Worm (Caenorhabditis elegans) whole organism, late embryonic: ENCODE data around the gene Y45G5AM.3.

Experiments
- C38D4.7 ChIP-seq: fragments of 200-800 bp; sonication (Bioruptor generic); optimal IDR thresholded peaks from 2 replicates; lab custom pipeline; 2018; ENCODE audit warnings: mild to moderate bottlenecking, missing genetic modification characterization, moderate library complexity, missing compliant biosample characterization
- F13H6.1 ChIP-seq: sonication (generic microtip); optimal IDR thresholded peaks from 2 replicates; lab custom pipeline; 2016; ENCODE audit warnings: missing genetic modification characterization, missing compliant biosample characterization
- ahr-1 ChIP-seq: sonication (generic microtip); optimal IDR thresholded peaks from 2 replicates; lab custom pipeline; 2016; ENCODE audit warnings: missing genetic modification characterization, missing compliant biosample characterization
- ceh-18 ChIP-seq: sonication (generic microtip); optimal IDR thresholded peaks from 2 replicates; lab custom pipeline; 2016; ENCODE audit warnings: missing genetic modification characterization, missing compliant biosample characterization
- ceh-19 ChIP-seq: fragments of 200-800 bp; sonication (Bioruptor generic); optimal IDR thresholded peaks from 2 replicates; lab custom pipeline; 2018; ENCODE audit warnings: mild to moderate bottlenecking, missing genetic modification characterization, missing compliant biosample characterization
- ceh-24 ChIP-seq: sonication (generic microtip); optimal IDR thresholded peaks from 2 replicates; lab custom pipeline; 2016; ENCODE audit warnings: mild to moderate bottlenecking, missing genetic modification characterization, missing compliant biosample characterization
- ceh-31 ChIP-seq: sonication (generic microtip); optimal IDR thresholded peaks from 2 replicates; lab custom pipeline; 2016; ENCODE audit warnings: missing genetic modification characterization, missing compliant biosample characterization
- ceh-48 ChIP-seq: sonication (generic microtip); optimal IDR thresholded peaks from 2 replicates; lab custom pipeline; 2016; ENCODE audit warnings: missing genetic modification characterization, inconsistent platforms, missing compliant biosample characterization
- ceh-9 ChIP-seq: sonication (generic microtip); optimal IDR thresholded peaks from 2 replicates; lab custom pipeline; 2016; ENCODE audit warnings: mild to moderate bottlenecking, missing genetic modification characterization, inconsistent platforms, missing compliant biosample characterization
- dve-1 ChIP-seq: sonication (generic microtip); optimal IDR thresholded peaks from 2 replicates; lab custom pipeline; 2017; ENCODE audit warnings: antibody characterized with exemption, mild to moderate bottlenecking, missing genetic modification characterization, missing compliant biosample characterization
- elt-2 ChIP-seq: sonication (generic microtip); optimal IDR thresholded peaks from 2 replicates; lab custom pipeline; 2016; ENCODE audit warnings: missing genetic modification reagents, missing genetic modification characterization, missing compliant biosample characterization
- elt-4 ChIP-seq: sonication (generic microtip); optimal IDR thresholded peaks from 2 replicates; lab custom pipeline; 2016; ENCODE audit warnings: missing genetic modification characterization, missing compliant biosample characterization
- eyg-1 ChIP-seq: sonication (generic microtip); optimal IDR thresholded peaks from 2 replicates; lab custom pipeline; 2016; ENCODE audit warnings: missing genotype, missing genetic modification characterization, missing compliant biosample characterization
- fax-1 ChIP-seq: sonication (generic microtip); optimal IDR thresholded peaks from 2 replicates; lab custom pipeline; 2016; ENCODE audit warnings: missing genotype, missing genetic modification characterization, missing compliant biosample characterization
- fkh-10 ChIP-seq: fragments of 150-350 bp; optimal IDR thresholded peaks from 2 replicates; lab custom pipeline; 2014; ENCODE audit warnings: missing biosample characterization, missing genetic modification reagents, missing genetic modification characterization
- gmeb-2 ChIP-seq: sonication (generic microtip); optimal IDR thresholded peaks from 2 replicates; lab custom pipeline; 2016; ENCODE audit warnings: missing genetic modification characterization, inconsistent platforms, missing compliant biosample characterization
- hlh-15 ChIP-seq: sonication (generic microtip); optimal IDR thresholded peaks from 2 replicates; lab custom pipeline; 2016; ENCODE audit warnings: missing genetic modification characterization, missing compliant biosample characterization
- hlh-30 ChIP-seq: sonication (generic microtip); optimal IDR thresholded peaks from 2 replicates; lab custom pipeline; 2017; ENCODE audit warnings: antibody characterized with exemption, missing genetic modification characterization, missing compliant biosample characterization; ENCODE audit not compliant: insufficient read depth
- hlh-6 ChIP-seq: sonication (generic microtip); optimal IDR thresholded peaks from 2 replicates; lab custom pipeline; 2016; ENCODE audit warnings: missing genotype, missing genetic modification characterization, missing compliant biosample characterization
- madf-2 ChIP-seq: sonication (generic microtip); optimal IDR thresholded peaks from 2 replicates; lab custom pipeline; 2017; ENCODE audit warnings: missing genetic modification characterization, missing compliant biosample characterization
- mec-3 ChIP-seq: sonication (generic microtip); optimal IDR thresholded peaks from 2 replicates; lab custom pipeline; 2016; ENCODE audit warnings: borderline replicate concordance, missing genetic modification characterization, missing compliant biosample characterization
- nfya-1 ChIP-seq: sonication (generic microtip); optimal IDR thresholded peaks from 2 replicates; lab custom pipeline; 2017; ENCODE audit warnings: missing genetic modification characterization, mild to moderate bottlenecking, missing compliant biosample characterization, antibody characterized with exemption, moderate library complexity
- nhr-11 ChIP-seq: fragments of 150-350 bp; optimal IDR thresholded peaks from 2 replicates; lab custom pipeline; 2014; ENCODE audit warnings: missing biosample characterization, missing genetic modification characterization
- pag-3 ChIP-seq: sonication (generic microtip); optimal IDR thresholded peaks from 2 replicates; lab custom pipeline; 2016; ENCODE audit warnings: missing compliant biosample characterization, missing genetic modification characterization, borderline replicate concordance
- pax-1 ChIP-seq: fragments of 150-350 bp; optimal IDR thresholded peaks from 2 replicates; lab custom pipeline; 2014; ENCODE audit warnings: missing biosample characterization, missing genetic modification characterization
- pha-4 ChIP-seq: fragments of 150-350 bp; optimal IDR thresholded peaks from 2 replicates; lab custom pipeline; 2018; ENCODE audit warnings: missing biosample characterization, missing genetic modification reagents, missing genetic modification characterization
- pqm-1 ChIP-seq: sonication (generic microtip); optimal IDR thresholded peaks from 2 replicates; lab custom pipeline; 2016; ENCODE audit warnings: missing genetic modification characterization, missing compliant biosample characterization
- pros-1 ChIP-seq: fragments of 150-350 bp; optimal IDR thresholded peaks from 2 replicates; lab custom pipeline; 2014; ENCODE audit warnings: missing biosample characterization, missing genetic modification reagents, missing genetic modification characterization
- rnt-1 ChIP-seq: sonication (generic microtip); optimal IDR thresholded peaks from 2 replicates; lab custom pipeline; 2016; ENCODE audit warnings: missing genetic modification characterization, missing compliant biosample characterization
- sox-2 ChIP-seq: fragments of 200-800 bp; sonication (Bioruptor generic); IDR thresholded peaks from 2 replicates; pipeline ENCODE4 v1.3.6; 2022; ENCODE audit warnings: missing genetic modification reagents, missing genetic modification characterization, missing compliant biosample characterization
- sox-4 ChIP-seq: sonication (generic microtip); optimal IDR thresholded peaks from 2 replicates; lab custom pipeline; 2017; ENCODE audit warnings: mild to moderate bottlenecking, missing genetic modification characterization, inconsistent platforms, missing compliant biosample characterization
- syd-9 ChIP-seq: sonication (generic microtip); optimal IDR thresholded peaks from 2 replicates; lab custom pipeline; 2016; ENCODE audit warnings: mild to moderate bottlenecking, missing genetic modification characterization, moderate library complexity, missing compliant biosample characterization
- tbx-2 ChIP-seq: sonication (generic microtip); optimal IDR thresholded peaks from 2 replicates; lab custom pipeline; 2016; ENCODE audit warnings: missing genetic modification characterization, missing compliant biosample characterization
- tbx-7 ChIP-seq: sonication (generic microtip); optimal IDR thresholded peaks from 2 replicates; lab custom pipeline; 2016; ENCODE audit warnings: missing genotype, missing genetic modification characterization, missing compliant biosample characterization
- unc-42 ChIP-seq: sonication (generic microtip); optimal IDR thresholded peaks from 2 replicates; lab custom pipeline; 2016; ENCODE audit warnings: missing genotype, missing genetic modification characterization, missing compliant biosample characterization
- unc-55 ChIP-seq: sonication (generic microtip); optimal IDR thresholded peaks from 2 replicates; lab custom pipeline; 2017; ENCODE audit warnings: missing biosample characterization, missing genetic modification reagents, missing genetic modification characterization

Y45G5AM.3 gene

DNA sequence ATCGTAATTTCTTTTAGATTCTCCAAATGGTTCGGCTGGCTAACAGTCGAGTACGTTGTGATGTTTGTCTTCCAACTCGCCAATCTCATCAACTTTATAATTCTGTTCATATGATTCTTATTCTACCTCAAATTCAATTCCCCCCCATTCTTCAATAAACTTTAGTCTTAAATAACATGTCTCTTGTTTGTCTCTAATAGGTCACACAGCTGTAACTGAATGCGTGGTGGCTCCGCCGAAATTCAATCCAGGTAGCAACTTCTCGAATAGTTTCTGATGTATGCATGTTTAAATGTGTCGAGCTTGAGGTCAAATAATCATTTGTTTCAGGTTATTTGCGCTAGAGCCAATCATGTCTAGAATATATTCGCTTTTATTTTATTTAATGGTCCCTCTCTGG lies 25.7 kb upstream of the Y45G5AM.3 start, which contains the start of gene lgc-29:
TSS of gene lgc-29 (plus strand) at position 301 of the 400 bp plus-strand sequence.
- no peak for TF ChIP-seq ceh-24
- no peak for TF ChIP-seq hlh-6
- no peak for TF ChIP-seq hlh-15 (tag; lab: Kevin White, UChicago)
- no peak for TF ChIP-seq fax-1 (tag; lab: Kevin White, UChicago)
- TF ChIP-seq nhr-11: no peak
- TF ChIP-seq madf-2: no peak

DNA sequence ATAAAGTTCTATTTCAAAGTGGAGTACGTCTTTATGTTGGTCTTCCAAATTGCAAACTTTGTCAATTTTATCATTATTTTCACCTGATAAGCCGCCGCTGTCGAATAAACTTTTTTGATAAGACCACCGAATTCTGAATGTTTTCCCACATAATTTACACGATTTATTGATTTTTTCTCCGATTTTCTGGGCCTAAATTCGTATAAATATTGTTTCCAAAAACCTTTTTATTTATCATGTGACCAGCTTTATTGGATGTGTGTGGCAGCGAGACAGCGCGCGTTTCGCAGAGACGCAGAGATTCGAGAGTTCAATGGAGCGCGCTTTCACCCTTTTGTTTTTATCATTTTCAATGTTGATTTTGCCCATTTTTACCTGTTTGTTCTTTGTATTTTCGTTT lies 21.3 kb upstream of the Y45G5AM.3 start:
- no peak for TF ChIP-seq fkh-10
- TF ChIP-seq unc-42 (tag; lab: Kevin White, UChicago): peak; percentile 69
- TF ChIP-seq hlh-30 (tag; lab: Kevin White, UChicago): peak; percentile 96
- TF ChIP-seq syd-9 (tag; lab: Kevin White, UChicago): no peak
- TF ChIP-seq ceh-48 (tag; lab: Kevin White, UChicago): peak; percentile 33
- TF ChIP-seq elt-2: peak; percentile 67
- TF ChIP-seq unc-55 (GFP tag; lab: Kevin White, UChicago): peak; percentile 21
- peak; percentile 42 for TF ChIP-seq nfya-1 (tag; lab: Kevin White, UChicago)
- TF ChIP-seq pax-1 (tag; lab: Kevin White, UChicago): peak; percentile 13

DNA sequence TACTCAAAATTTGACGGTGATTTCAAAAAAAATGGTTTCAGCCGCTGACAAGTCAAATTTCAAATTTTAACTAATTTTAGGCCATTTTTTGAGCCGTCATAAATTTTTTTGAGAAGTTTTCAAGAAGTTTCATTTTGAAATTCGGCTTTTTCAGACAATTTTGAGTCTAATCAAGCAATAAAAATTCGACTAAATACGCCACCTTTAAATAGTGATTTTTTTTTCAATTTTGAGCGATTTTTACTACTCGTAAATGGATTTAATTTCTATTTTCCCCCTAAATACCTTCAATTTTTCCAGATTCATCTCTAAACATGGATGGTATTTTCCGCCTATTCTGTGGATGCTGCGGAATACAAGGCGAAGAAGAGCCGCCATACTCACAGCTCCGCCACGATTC lies 20.1 kb upstream of the Y45G5AM.3 start, which contains the start of gene Y45G5AL.1:
TSS of gene Y45G5AL.1 (plus strand) at position 301 of the 400 bp plus-strand sequence.
- TF ChIP-seq gmeb-2 (tag; lab: Kevin White, UChicago): no peak
- no peak for TF ChIP-seq dve-1
- TF ChIP-seq ahr-1 (tag; lab: Kevin White, UChicago): no peak
- TF ChIP-seq tbx-2 (tag; lab: Kevin White, UChicago): no peak
- TF ChIP-seq hlh-6: no peak
- no peak for TF ChIP-seq ceh-9 (tag; lab: Kevin White, UChicago)
- no peak for TF ChIP-seq pros-1
- TF ChIP-seq sox-4 (tag; lab: Kevin White, UChicago): no peak
- TF ChIP-seq pqm-1: no peak
- TF ChIP-seq elt-4: no peak
- no peak for TF ChIP-seq sox-2 (GFP tag; lab: Robert Waterston, UW)
- TF ChIP-seq mec-3 (tag; lab: Kevin White, UChicago): no peak
- TF ChIP-seq ceh-19 (GFP tag; lab: Kevin White, UChicago): no peak
- no peak for TF ChIP-seq tbx-7
- no peak for TF ChIP-seq eyg-1
- TF ChIP-seq ceh-31 (tag; lab: Kevin White, UChicago): no peak

DNA sequence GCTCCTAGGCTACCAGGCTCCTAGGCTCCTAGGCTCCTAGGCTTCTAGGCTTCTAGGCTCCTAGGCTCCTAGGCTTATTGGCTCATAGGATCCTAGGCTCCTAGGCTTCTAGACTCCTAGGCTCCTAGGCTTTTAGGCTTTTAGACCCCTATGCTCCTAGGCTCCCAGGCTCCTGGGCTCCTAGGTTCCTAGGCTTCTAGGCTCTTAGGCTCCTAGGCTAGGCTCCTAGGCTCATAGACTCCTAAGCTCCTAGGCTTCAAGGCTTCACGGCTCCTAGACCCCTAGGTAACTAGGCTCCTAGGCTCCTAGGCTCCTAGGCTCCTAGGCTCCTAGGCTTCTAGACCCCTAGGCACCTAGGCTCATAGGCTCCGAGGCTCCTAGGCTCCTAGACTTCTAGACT lies 13.0 kb upstream of the Y45G5AM.3 start:
- TF ChIP-seq elt-4 (peak; percentile 66), sox-4 (tag; lab: Kevin White, UChicago) (no peak), C38D4.7 (GFP tag; lab: Kevin White, UChicago) (no peak), pag-3 (tag; lab: Kevin White, UChicago) (peak; percentile 0), nfya-1 (tag; lab: Kevin White, UChicago) (no peak)

DNA sequence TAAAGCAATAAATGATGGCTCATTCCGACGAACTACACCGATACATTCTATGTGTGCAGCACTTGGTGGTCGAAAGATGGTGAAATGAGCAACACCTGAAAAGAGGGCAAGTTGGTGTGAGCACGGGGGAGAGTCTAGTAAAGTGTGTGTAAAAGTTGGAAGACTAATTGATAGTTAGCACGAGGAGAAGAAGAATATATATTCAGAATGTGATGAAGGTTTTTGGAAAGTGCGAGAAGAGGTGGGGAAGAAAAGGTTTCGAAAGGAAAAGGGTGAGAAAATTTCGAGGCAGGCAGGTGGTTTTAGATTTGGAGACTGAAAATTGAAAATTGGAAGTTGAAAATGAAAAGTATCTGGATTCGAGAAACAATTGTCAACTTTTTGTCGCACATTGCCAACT lies 12.2 kb upstream of the Y45G5AM.3 start, which contains the start of gene Y45G5AM.6:
TSS of gene Y45G5AM.6 (minus strand) at position 101 of the 400 bp plus-strand sequence.
- no peak for TF ChIP-seq hlh-15 (tag; lab: Kevin White, UChicago)
- TF ChIP-seq sox-2 (GFP tag; lab: Robert Waterston, UW): no peak
- no peak for TF ChIP-seq sox-4 (tag; lab: Kevin White, UChicago)

DNA sequence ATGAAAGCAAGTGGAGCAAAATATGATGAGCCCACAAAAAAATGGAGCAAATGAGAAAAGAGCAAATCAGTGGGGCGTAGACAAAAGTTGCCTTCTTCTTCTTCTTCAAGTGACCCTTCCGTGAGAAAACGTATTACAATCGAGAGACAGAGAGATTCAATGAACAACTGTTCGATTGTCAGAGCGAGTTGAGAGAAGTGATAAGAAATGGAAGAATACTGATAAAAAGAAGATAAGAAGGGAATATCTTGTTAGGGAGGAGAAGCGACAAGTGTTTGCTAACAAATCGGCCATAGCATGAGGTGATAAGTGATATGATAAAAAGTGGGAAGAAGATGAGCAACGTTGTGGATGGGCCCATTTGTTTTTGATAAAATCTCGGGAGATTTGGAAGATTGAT lies 7.1 kb upstream of the Y45G5AM.3 start:
- no peak for TF ChIP-seq fax-1 (tag; lab: Kevin White, UChicago)
- TF ChIP-seq unc-55 (GFP tag; lab: Kevin White, UChicago): peak; percentile 69
- peak; percentile 47 for TF ChIP-seq rnt-1 (tag; lab: Kevin White, UChicago)
- TF ChIP-seq elt-2: peak; percentile 96
- TF ChIP-seq pha-4: no peak
- no peak for TF ChIP-seq F13H6.1 (tag; lab: Kevin White, UChicago)
- TF ChIP-seq ceh-24: no peak
- no peak for TF ChIP-seq fkh-10
- peak; percentile 50 for TF ChIP-seq ceh-18 (tag; lab: Kevin White, UChicago)
